Worm (Caenorhabditis elegans) whole organism, young adult: ENCODE results near the gene adh-1.
A peak's percentile ranks its signal among the peaks of the same experiment; 100 is the strongest.

ENCODE experiments used
- D2030.7 ChIP-seq: fragments of 200-800 bp; sonication (Bioruptor generic); IDR thresholded peaks from 2 replicates; pipeline ENCODE4 v1.3.6; 2022; ENCODE audit warnings: missing genetic modification reagents, missing genetic modification characterization, missing compliant biosample characterization
- F33H1.4 ChIP-seq: fragments of 200-800 bp; sonication (Bioruptor generic); IDR thresholded peaks from 2 replicates; pipeline ENCODE4 v1.3.6; 2022; ENCODE audit warnings: missing genetic modification reagents, missing genetic modification characterization, missing compliant biosample characterization
- F55B11.4 ChIP-seq: sonication (generic microtip); optimal IDR thresholded peaks from 2 replicates; lab custom pipeline; 2016; ENCODE audit warnings: missing compliant biosample characterization, missing genetic modification characterization, borderline replicate concordance; ENCODE audit not compliant: insufficient read depth
- F57A8.1 ChIP-seq: fragments of 200-800 bp; sonication (Bioruptor generic); optimal IDR thresholded peaks from 2 replicates; lab custom pipeline; 2018; ENCODE audit warnings: mild to moderate bottlenecking, missing genetic modification characterization, moderate library complexity, missing compliant biosample characterization
- K12H6.12 ChIP-seq: fragments of 200-800 bp; sonication (Bioruptor generic); optimal IDR thresholded peaks from 2 replicates; lab custom pipeline; 2018; ENCODE audit warnings: mild to moderate bottlenecking, missing genetic modification characterization, missing compliant biosample characterization
- T07F8.4 ChIP-seq: sonication (generic microtip); optimal IDR thresholded peaks from 2 replicates; lab custom pipeline; 2016; ENCODE audit warnings: mild to moderate bottlenecking, missing genetic modification characterization, moderate library complexity, missing compliant biosample characterization
- Y56A3A.18 ChIP-seq: fragments of 200-800 bp; sonication (Bioruptor generic); IDR thresholded peaks from 2 replicates; pipeline ENCODE4 v1.3.6; 2022; ENCODE audit warnings: missing genetic modification reagents, missing genetic modification characterization, missing compliant biosample characterization
- Y79H2A.3 ChIP-seq: fragments of 200-800 bp; sonication (Bioruptor generic); conservative IDR thresholded peaks from 2 replicates; pipeline ENCODE4 v1.3.6; 2022; ENCODE audit warnings: missing genetic modification reagents, missing genetic modification characterization, missing compliant biosample characterization
- aptf-2 ChIP-seq: fragments of 200-800 bp; sonication (Bioruptor generic); conservative IDR thresholded peaks from 2 replicates; pipeline ENCODE4 v1.3.6; 2022; ENCODE audit warnings: missing genetic modification reagents, missing genetic modification characterization, missing compliant biosample characterization
- bed-2 ChIP-seq: fragments of 200-800 bp; sonication (Bioruptor generic); IDR thresholded peaks from 2 replicates; pipeline ENCODE4 v1.3.6; 2022; ENCODE audit warnings: missing genetic modification reagents, missing genetic modification characterization, missing compliant biosample characterization
- ccch-3 ChIP-seq: fragments of 200-800 bp; sonication (Bioruptor generic); optimal IDR thresholded peaks from 2 replicates; lab custom pipeline; 2018; ENCODE audit warnings: mild to moderate bottlenecking, missing genetic modification characterization, missing compliant biosample characterization
- cebp-1 ChIP-seq, 2 experiments: fragments of 200-800 bp in 1 of 2; sonication (Bioruptor generic) in 1 of 2; sonication (generic microtip) in 1 of 2; IDR thresholded peaks in 1 of 2; optimal IDR thresholded peaks in 1 of 2; 2 replicates each; pipeline versions ENCODE4 v1.3.6 to Lab custom; 2017 to 2022; ENCODE audit warnings: missing compliant biosample characterization in 2 of 2, missing genetic modification characterization in 2 of 2, mild to moderate bottlenecking in 1 of 2, missing genetic modification reagents in 1 of 2, moderate library complexity in 1 of 2
- ceh-58 ChIP-seq: fragments of 200-800 bp; sonication (Bioruptor generic); IDR thresholded peaks from 2 replicates; pipeline ENCODE4 v1.3.6; 2022; ENCODE audit warnings: missing genetic modification characterization, missing compliant biosample characterization
- ceh-79 ChIP-seq: sonication (generic microtip); optimal IDR thresholded peaks from 2 replicates; lab custom pipeline; 2017; ENCODE audit warnings: mild to moderate bottlenecking, missing genetic modification characterization, missing compliant biosample characterization
- dox-1 ChIP-seq: fragments of 200-800 bp; sonication (Bioruptor generic); IDR thresholded peaks from 2 replicates; pipeline ENCODE4 v1.3.6; 2022; ENCODE audit warnings: missing genetic modification reagents, missing genetic modification characterization, missing compliant biosample characterization
- ekl-4 ChIP-seq: fragments of 200-800 bp; sonication (Bioruptor generic); IDR thresholded peaks from 2 replicates; pipeline ENCODE4 v1.3.6; 2022; ENCODE audit warnings: missing genetic modification reagents, missing genetic modification characterization, missing compliant biosample characterization
- gei-17 ChIP-seq: fragments of 200-800 bp; sonication (Bioruptor generic); optimal IDR thresholded peaks from 2 replicates; lab custom pipeline; 2018; ENCODE audit warnings: mild to moderate bottlenecking, missing genetic modification characterization, missing compliant biosample characterization
- him-1 ChIP-seq: sonication (generic microtip); optimal IDR thresholded peaks from 2 replicates; lab custom pipeline; 2016; ENCODE audit warnings: missing genotype, missing genetic modification reagents, missing genetic modification characterization, missing compliant biosample characterization
- hlh-12 ChIP-seq: sonication (generic microtip); optimal IDR thresholded peaks from 2 replicates; lab custom pipeline; 2016; ENCODE audit warnings: missing genetic modification characterization, missing compliant biosample characterization
- hmg-20 ChIP-seq: fragments of 200-800 bp; sonication (Bioruptor generic); IDR thresholded peaks from 2 replicates; pipeline ENCODE4 v1.3.6; 2022; ENCODE audit warnings: missing genetic modification reagents, missing genetic modification characterization, missing compliant biosample characterization
- hrde-1 ChIP-seq: sonication (generic microtip); optimal IDR thresholded peaks from 2 replicates; lab custom pipeline; 2016; ENCODE audit warnings: missing genetic modification characterization, mild to moderate bottlenecking, missing compliant biosample characterization, moderate library complexity, missing genotype, missing genetic modification reagents, borderline replicate concordance
- lag-1 ChIP-seq: fragments of 200-800 bp; sonication (Bioruptor generic); IDR thresholded peaks from 2 replicates; pipeline ENCODE4 v1.3.6; 2022; ENCODE audit warnings: missing genetic modification reagents, missing genetic modification characterization, missing compliant biosample characterization
- let-526 ChIP-seq: fragments of 200-800 bp; sonication (Bioruptor generic); IDR thresholded peaks from 2 replicates; pipeline ENCODE4 v1.3.6; 2022; ENCODE audit warnings: missing genetic modification reagents, missing genetic modification characterization, missing compliant biosample characterization
- let-607 ChIP-seq, 2 experiments: fragments of 200-800 bp in 1 of 2; sonication (Bioruptor generic) in 1 of 2; sonication (generic microtip) in 1 of 2; optimal IDR thresholded peaks; 2 replicates each; lab custom pipeline; 2016 to 2018; ENCODE audit warnings: mild to moderate bottlenecking in 2 of 2, missing compliant biosample characterization in 2 of 2, missing genetic modification characterization in 2 of 2, moderate library complexity in 2 of 2, missing genotype in 1 of 2
- lin-35 ChIP-seq, 3 experiments: fragments of 150-350 bp in 2 of 3; sonication (generic microtip) in 1 of 3; optimal IDR thresholded peaks; 2 replicates each; lab custom pipeline; 2014 to 2018; ENCODE audit warnings: missing biosample characterization in 3 of 3, missing genetic modification characterization in 3 of 3, missing genetic modification reagents in 3 of 3
- lin-40 ChIP-seq: sonication (generic microtip); optimal IDR thresholded peaks from 2 replicates; lab custom pipeline; 2016; ENCODE audit warnings: missing genetic modification characterization, mild to moderate bottlenecking, missing compliant biosample characterization, missing genotype, missing genetic modification reagents
- mcd-1 ChIP-seq: fragments of 200-800 bp; sonication (Bioruptor generic); IDR thresholded peaks from 2 replicates; pipeline ENCODE4 v1.3.6; 2022; ENCODE audit warnings: missing genetic modification reagents, missing genetic modification characterization, missing compliant biosample characterization
- mel-28 ChIP-seq: sonication (generic microtip); optimal IDR thresholded peaks from 2 replicates; lab custom pipeline; 2016; ENCODE audit warnings: borderline replicate concordance, mild to moderate bottlenecking, missing genetic modification characterization, missing compliant biosample characterization
- mes-4 ChIP-seq: sonication (generic microtip); optimal IDR thresholded peaks from 2 replicates; lab custom pipeline; 2016; ENCODE audit warnings: missing genotype, missing genetic modification characterization, missing compliant biosample characterization
- mxl-1 ChIP-seq: sonication (generic microtip); optimal IDR thresholded peaks from 2 replicates; lab custom pipeline; 2016; ENCODE audit warnings: missing genetic modification characterization, missing compliant biosample characterization
- nfya-1 ChIP-seq: sonication (generic microtip); optimal IDR thresholded peaks from 2 replicates; lab custom pipeline; 2017; ENCODE audit warnings: antibody characterized with exemption, missing compliant biosample characterization, missing genetic modification characterization, borderline replicate concordance; ENCODE audit not compliant: insufficient read depth
- nfya-2 ChIP-seq: fragments of 200-800 bp; sonication (Bioruptor generic); IDR thresholded peaks from 2 replicates; pipeline ENCODE4 v1.3.6; 2022; ENCODE audit warnings: missing genetic modification reagents, missing genetic modification characterization, missing compliant biosample characterization
- nhr-120 ChIP-seq: fragments of 200-800 bp; sonication (Bioruptor generic); IDR thresholded peaks from 2 replicates; pipeline ENCODE4 v1.3.6; 2022; ENCODE audit warnings: missing genetic modification characterization, missing compliant biosample characterization
- rcor-1 ChIP-seq: fragments of 200-800 bp; sonication (Bioruptor generic); IDR thresholded peaks from 2 replicates; pipeline ENCODE4 v1.3.6; 2022; ENCODE audit warnings: missing genetic modification reagents, missing genetic modification characterization, missing compliant biosample characterization
- rec-8 ChIP-seq, 2 experiments: sonication (generic microtip); optimal IDR thresholded peaks; 2 replicates each; lab custom pipeline; 2016; ENCODE audit warnings: mild to moderate bottlenecking in 2 of 2, missing genetic modification characterization in 2 of 2, missing genetic modification reagents in 2 of 2, missing genotype in 2 of 2, missing biosample characterization in 1 of 2, missing compliant biosample characterization in 1 of 2, moderate library complexity in 1 of 2
- rpc-1 ChIP-seq, 2 experiments: fragments of 150-350 bp in 1 of 2; sonication (generic microtip) in 1 of 2; optimal IDR thresholded peaks; 2 replicates each; lab custom pipeline; 2014 to 2018; ENCODE audit warnings: missing biosample characterization in 1 of 2, missing genetic modification characterization in 1 of 2, missing genetic modification reagents in 1 of 2, missing genotype in 1 of 2
- snpc-3.4 ChIP-seq: sonication (generic microtip); optimal IDR thresholded peaks from 2 replicates; lab custom pipeline; 2017; ENCODE audit warnings: missing genetic modification characterization, mild to moderate bottlenecking, missing compliant biosample characterization, antibody characterized with exemption, moderate library complexity, missing genotype, missing genetic modification reagents
- unc-130 ChIP-seq: sonication (generic microtip); optimal IDR thresholded peaks from 2 replicates; lab custom pipeline; 2016; ENCODE audit warnings: missing genetic modification reagents, missing genetic modification characterization, missing compliant biosample characterization
- zfh-2 ChIP-seq: fragments of 200-800 bp; sonication (Bioruptor generic); conservative IDR thresholded peaks from 2 replicates; pipeline ENCODE4 v1.3.6; 2022; ENCODE audit warnings: missing genetic modification reagents, missing genetic modification characterization, missing compliant biosample characterization
- zim-3 ChIP-seq: sonication (generic microtip); optimal IDR thresholded peaks from 2 replicates; lab custom pipeline; 2017; ENCODE audit warnings: mild to moderate bottlenecking, missing genetic modification characterization, moderate library complexity, missing compliant biosample characterization
- ztf-25 ChIP-seq: fragments of 200-800 bp; sonication (Bioruptor generic); IDR thresholded peaks from 2 replicates; pipeline ENCODE4 v1.3.6; 2022; ENCODE audit warnings: missing genetic modification reagents, missing genetic modification characterization, missing compliant biosample characterization
- ztf-26 ChIP-seq: sonication (generic microtip); optimal IDR thresholded peaks from 2 replicates; lab custom pipeline; 2017; ENCODE audit warnings: missing genetic modification characterization, missing compliant biosample characterization
- ztf-3 ChIP-seq: fragments of 200-800 bp; sonication (Bioruptor generic); optimal IDR thresholded peaks from 2 replicates; lab custom pipeline; 2018; ENCODE audit warnings: mild to moderate bottlenecking, missing genetic modification characterization, missing compliant biosample characterization

The adh-1 gene

DNA sequence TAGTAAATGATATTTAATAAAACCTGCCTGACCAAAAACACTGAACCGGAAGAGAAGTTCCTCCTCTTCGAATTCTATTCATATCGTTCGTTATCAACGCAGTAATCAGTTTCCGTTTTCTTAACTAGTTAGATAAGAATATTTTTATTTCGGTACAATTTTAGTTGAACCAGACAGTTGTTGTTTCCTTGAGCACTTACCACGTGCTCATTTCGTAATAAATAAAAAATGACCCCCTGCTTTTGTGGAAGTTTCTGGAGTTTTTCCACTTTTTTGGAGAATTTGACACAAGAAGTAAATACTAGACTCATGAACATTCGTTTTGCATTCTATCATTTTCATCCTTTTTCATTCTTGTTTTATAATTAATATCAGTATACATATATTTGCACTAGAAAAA is 34.3 kb upstream of the adh-1 start:
- TF ChIP-seq let-526 (GFP tag; lab: Robert Waterston, UW) (no peak), cebp-1 (GFP tag; IDR thresholded peaks at IDR 0.05; lab: Robert Waterston, UW) (no peak), cebp-1 (tag; optimal IDR thresholded peaks at IDR 0.05; lab: Kevin White, UChicago) (peak; percentile 76)

DNA sequence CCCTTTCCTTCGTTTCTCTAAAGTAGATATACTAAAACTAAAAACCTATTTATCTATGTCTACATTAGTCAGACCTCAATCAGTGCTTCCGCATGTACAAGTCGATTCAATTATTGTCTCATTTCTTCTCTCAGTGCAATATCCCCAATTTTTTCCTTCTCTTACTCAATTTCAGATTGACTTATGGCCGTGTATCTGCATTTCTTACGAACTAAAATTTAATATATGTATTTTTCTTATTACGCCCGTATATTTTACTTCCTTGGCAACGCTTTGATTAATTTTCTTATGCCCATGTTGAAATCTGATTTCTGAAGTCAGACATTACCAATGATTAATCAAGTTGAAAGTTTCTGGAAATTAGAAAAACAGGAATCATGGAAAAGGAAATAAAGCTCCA is 33.1 kb upstream of the adh-1 start:
- TF ChIP-seq ekl-4 (no peak), K12H6.12 (tag; lab: Kevin White, UChicago) (no peak), nfya-2 (GFP tag; lab: Robert Waterston, UW) (no peak), mcd-1 (GFP tag; lab: Robert Waterston, UW) (no peak), Y56A3A.18 (GFP tag; lab: Robert Waterston, UW) (no peak), lag-1 (GFP tag; lab: Robert Waterston, UW) (no peak), zfh-2 (no peak), lin-40 (tag; lab: Kevin White, UChicago) (no peak), ceh-79 (tag; lab: Kevin White, UChicago) (no peak), hlh-12 (tag; lab: Kevin White, UChicago) (no peak), F57A8.1 (GFP tag; lab: Kevin White, UChicago) (no peak), gei-17 (no peak), zim-3 (tag; lab: Kevin White, UChicago) (no peak), ccch-3 (GFP tag; lab: Kevin White, UChicago) (no peak), hrde-1 (tag; lab: Kevin White, UChicago) (no peak), ztf-3 (no peak), ztf-25 (GFP tag; lab: Robert Waterston, UW) (no peak), dox-1 (no peak), aptf-2 (GFP tag; lab: Robert Waterston, UW) (no peak)
- TF ChIP-seq, all 124 proteins: peak for 0

DNA sequence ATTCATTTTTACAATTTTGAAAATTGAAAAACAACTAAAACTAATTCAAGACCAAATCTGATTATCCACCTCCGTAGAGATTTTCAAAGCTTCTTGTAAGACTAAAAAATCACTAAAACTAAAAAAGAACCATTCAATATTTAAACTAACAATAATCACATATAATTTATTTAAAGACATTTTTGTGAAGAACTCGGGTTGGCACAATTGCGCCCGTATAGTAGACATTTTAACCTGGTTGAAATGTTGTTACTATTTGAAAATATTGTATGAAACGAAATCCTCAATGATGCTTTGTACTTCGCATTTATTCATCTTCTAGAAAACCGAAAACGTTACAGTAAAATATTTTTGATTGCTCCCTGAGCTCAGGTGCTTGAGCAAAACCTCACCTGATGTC is 32.0 kb upstream of the adh-1 start:
- no peak for TF ChIP-seq snpc-3.4 (tag; lab: Kevin White, UChicago)
- TF ChIP-seq hmg-20 (GFP tag; lab: Robert Waterston, UW) = no peak
- no peak for TF ChIP-seq F55B11.4
- TF ChIP-seq let-607 (tag; optimal IDR thresholded peaks at IDR 0.05; lab: Kevin White, UChicago) = no peak
- no peak for TF ChIP-seq ccch-3 (GFP tag; lab: Kevin White, UChicago)
- no peak for TF ChIP-seq nhr-120
- no peak for TF ChIP-seq unc-130
- no peak for TF ChIP-seq ztf-26 (tag; lab: Kevin White, UChicago)
- no peak for TF ChIP-seq mes-4
- no peak for TF ChIP-seq lin-35 (GFP tag; optimal IDR thresholded peaks at IDR 0.05; lab: Kevin White, UChicago)
- no peak for TF ChIP-seq nfya-1
- TF ChIP-seq, all 124 proteins: peak for 0

DNA sequence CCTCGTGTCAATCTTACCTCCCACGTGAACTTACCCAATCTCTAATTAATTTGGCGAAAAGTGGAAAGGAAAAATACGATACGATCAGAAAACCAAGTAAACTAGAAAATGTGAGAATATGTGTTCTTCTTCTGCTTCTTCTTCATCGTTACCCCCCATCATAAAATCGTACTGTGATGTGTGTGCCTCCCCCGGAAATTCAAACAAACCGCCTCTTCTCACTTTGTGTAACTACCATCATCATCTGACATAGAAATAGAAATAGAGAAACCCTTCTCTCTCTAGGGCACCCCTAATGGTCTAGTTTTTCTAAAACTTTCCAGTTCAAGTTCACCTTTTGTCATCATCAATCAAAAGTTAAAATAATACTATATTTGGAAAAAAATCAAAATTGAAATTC is 30.3 kb upstream of the adh-1 start:
- TF ChIP-seq lin-40 (tag; lab: Kevin White, UChicago) (peak; percentile 17), rpc-1 (optimal IDR thresholded peaks at IDR 0.05; lab: Kevin White, UChicago) (no peak), rpc-1 (tag; optimal IDR thresholded peaks at IDR 0.05; lab: Kevin White, UChicago) (no peak)

DNA sequence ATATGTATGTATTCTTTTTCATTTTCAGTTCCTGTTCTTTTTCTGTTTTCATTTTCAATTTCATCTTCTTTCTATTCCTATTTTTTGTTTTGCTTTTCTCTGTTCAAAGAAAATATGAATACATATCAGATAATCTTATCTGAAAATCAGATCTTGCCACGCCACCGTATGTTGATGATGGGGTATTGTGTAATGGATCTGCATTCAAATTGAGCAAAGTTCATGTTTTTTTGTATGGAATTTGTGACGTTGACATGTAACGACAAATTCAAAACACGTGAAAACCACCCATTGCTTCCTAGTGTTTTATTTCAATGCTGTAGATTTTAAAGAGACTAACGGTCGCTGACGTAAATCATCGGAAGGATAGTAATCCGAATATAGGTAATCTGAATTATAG is 29.7 kb upstream of the adh-1 start:
- TF ChIP-seq ceh-58 (GFP tag; lab: Robert Waterston, UW) (no peak), T07F8.4 (tag; lab: Kevin White, UChicago) (no peak), F33H1.4 (GFP tag; lab: Robert Waterston, UW) (no peak), bed-2 (GFP tag; lab: Robert Waterston, UW) (no peak), ccch-3 (GFP tag; lab: Kevin White, UChicago) (no peak), mxl-1 (tag; lab: Kevin White, UChicago) (no peak), him-1 (tag; lab: Kevin White, UChicago) (no peak), rcor-1 (GFP tag; lab: Robert Waterston, UW) (no peak), rec-8 (tag; optimal IDR thresholded peaks at IDR 0.05; lab: Kevin White, UChicago) (no peak), Y79H2A.3 (GFP tag; lab: Robert Waterston, UW) (no peak), D2030.7 (GFP tag; lab: Robert Waterston, UW) (no peak), zfh-2 (no peak), mel-28 (tag; lab: Kevin White, UChicago) (no peak)
